Worm (Caenorhabditis elegans) whole organism, mixed stage, embryonic: ENCODE data around the gene gly-4.

ENCODE experiments used
- M03D4.4 ChIP-seq: sonication (generic microtip); optimal IDR thresholded peaks from 2 replicates; lab custom pipeline; 2017; ENCODE audit warnings: mild to moderate bottlenecking, missing genetic modification characterization, missing compliant biosample characterization
- bed-3 ChIP-seq: fragments of 200-800 bp; sonication (Bioruptor generic); optimal IDR thresholded peaks from 3 replicates; lab custom pipeline; 2018; ENCODE audit warnings: mild to moderate bottlenecking, missing genetic modification characterization, moderate library complexity, missing compliant biosample characterization
- blmp-1 ChIP-seq: fragments of 150-350 bp; optimal IDR thresholded peaks from 2 replicates; lab custom pipeline; 2014; ENCODE audit warnings: missing biosample characterization, missing genetic modification characterization
- ceh-43 ChIP-seq: fragments of 200-800 bp; sonication (Bioruptor generic); optimal IDR thresholded peaks from 2 replicates; lab custom pipeline; 2018; ENCODE audit warnings: mild to moderate bottlenecking, missing genetic modification characterization, moderate library complexity, missing compliant biosample characterization
- ceh-83 ChIP-seq: fragments of 200-800 bp; sonication (Bioruptor generic); optimal IDR thresholded peaks from 2 replicates; lab custom pipeline; 2018; ENCODE audit warnings: mild to moderate bottlenecking, missing genetic modification characterization, missing compliant biosample characterization
- cnd-1 ChIP-seq: fragments of 200-800 bp; sonication (Bioruptor generic); optimal IDR thresholded peaks from 2 replicates; lab custom pipeline; 2018; ENCODE audit warnings: mild to moderate bottlenecking, missing genetic modification characterization, missing compliant biosample characterization
- drap-1 ChIP-seq: fragments of 200-800 bp; sonication (Bioruptor generic); optimal IDR thresholded peaks from 3 replicates; lab custom pipeline; 2018; ENCODE audit warnings: mild to moderate bottlenecking, missing genetic modification characterization, missing compliant biosample characterization
- elt-1 ChIP-seq: sonication (generic microtip); optimal IDR thresholded peaks from 2 replicates; lab custom pipeline; 2017; ENCODE audit warnings: missing genetic modification characterization, mild to moderate bottlenecking, missing compliant biosample characterization, antibody characterized with exemption, moderate library complexity, borderline replicate concordance; ENCODE audit not compliant: insufficient read depth
- elt-3 ChIP-seq: fragments of 150-350 bp; optimal IDR thresholded peaks from 2 replicates; lab custom pipeline; 2014; ENCODE audit warnings: missing biosample characterization, missing genetic modification characterization
- ham-2 ChIP-seq: fragments of 200-800 bp; sonication (Bioruptor generic); optimal IDR thresholded peaks from 2 replicates; lab custom pipeline; 2018; ENCODE audit warnings: mild to moderate bottlenecking, missing genetic modification characterization, missing compliant biosample characterization
- hlh-1 ChIP-seq: fragments of 150-350 bp; optimal IDR thresholded peaks from 2 replicates; lab custom pipeline; 2014; ENCODE audit warnings: missing biosample characterization, missing genetic modification reagents, missing genetic modification characterization
- lin-13 ChIP-seq: fragments of 150-350 bp; optimal IDR thresholded peaks from 2 replicates; lab custom pipeline; 2014; ENCODE audit warnings: missing biosample characterization, missing genetic modification characterization
- lin-32 ChIP-seq: fragments of 200-800 bp; sonication (Bioruptor generic); optimal IDR thresholded peaks from 2 replicates; lab custom pipeline; 2018; ENCODE audit warnings: mild to moderate bottlenecking, missing genetic modification characterization, missing compliant biosample characterization
- lsy-2 ChIP-seq: fragments of 150-350 bp; optimal IDR thresholded peaks from 2 replicates; lab custom pipeline; 2014; ENCODE audit warnings: missing biosample characterization, missing genetic modification characterization
- mep-1 ChIP-seq: fragments of 150-350 bp; optimal IDR thresholded peaks from 2 replicates; lab custom pipeline; 2017; ENCODE audit warnings: missing biosample characterization, missing genetic modification reagents, missing genetic modification characterization, inconsistent platforms
- mls-2 ChIP-seq: sonication (generic microtip); optimal IDR thresholded peaks from 2 replicates; lab custom pipeline; 2016; ENCODE audit warnings: mild to moderate bottlenecking, missing genetic modification characterization, moderate library complexity, missing compliant biosample characterization
- nhr-12 ChIP-seq: fragments of 150-350 bp; optimal IDR thresholded peaks from 2 replicates; lab custom pipeline; 2014; ENCODE audit warnings: missing biosample characterization, missing genetic modification characterization
- nhr-2 ChIP-seq: fragments of 150-350 bp; optimal IDR thresholded peaks from 2 replicates; lab custom pipeline; 2014; ENCODE audit warnings: missing biosample characterization, missing genetic modification characterization
- nhr-237 ChIP-seq: fragments of 150-350 bp; optimal IDR thresholded peaks from 2 replicates; lab custom pipeline; 2014; ENCODE audit warnings: missing biosample characterization, missing genetic modification characterization
- nhr-28 ChIP-seq: fragments of 150-350 bp; optimal IDR thresholded peaks from 2 replicates; lab custom pipeline; 2014; ENCODE audit warnings: missing biosample characterization, missing genetic modification characterization
- nhr-76 ChIP-seq: sonication (generic microtip); optimal IDR thresholded peaks from 2 replicates; lab custom pipeline; 2017; ENCODE audit warnings: missing biosample characterization, missing genetic modification characterization
- pha-4 ChIP-seq: fragments of 150-350 bp; optimal IDR thresholded peaks from 2 replicates; lab custom pipeline; 2018; ENCODE audit warnings: missing biosample characterization, missing genetic modification reagents, missing genetic modification characterization
- sem-2 ChIP-seq: fragments of 200-800 bp; sonication (Bioruptor generic); optimal IDR thresholded peaks from 2 replicates; lab custom pipeline; 2018; ENCODE audit warnings: mild to moderate bottlenecking, missing genetic modification characterization, missing compliant biosample characterization
- snpc-4 ChIP-seq: fragments of 150-350 bp; optimal IDR thresholded peaks from 2 replicates; lab custom pipeline; 2014; ENCODE audit warnings: missing biosample characterization, missing genetic modification characterization
- sptf-1 ChIP-seq: sonication (generic microtip); optimal IDR thresholded peaks from 2 replicates; lab custom pipeline; 2017; ENCODE audit warnings: mild to moderate bottlenecking, missing genetic modification characterization, moderate library complexity, missing compliant biosample characterization
- tbx-8 ChIP-seq: fragments of 200-800 bp; sonication (Bioruptor generic); optimal IDR thresholded peaks from 2 replicates; lab custom pipeline; 2018; ENCODE audit warnings: mild to moderate bottlenecking, missing genetic modification characterization, moderate library complexity, missing compliant biosample characterization
- unc-39 ChIP-seq: fragments of 150-350 bp; optimal IDR thresholded peaks from 2 replicates; lab custom pipeline; 2014; ENCODE audit warnings: missing biosample characterization, missing genetic modification characterization
- unc-62 ChIP-seq: fragments of 150-350 bp; optimal IDR thresholded peaks from 2 replicates; lab custom pipeline; 2014; ENCODE audit warnings: missing biosample characterization, missing genetic modification reagents, missing genetic modification characterization
- ztf-11 ChIP-seq: fragments of 150-350 bp; optimal IDR thresholded peaks from 2 replicates; lab custom pipeline; 2014; ENCODE audit warnings: missing biosample characterization, missing genetic modification characterization

Gene gly-4

ce11 chrV:19895250-19895649 lies at the start of gene gly-4:
TSS of gene gly-4 (minus strand) at chrV:19895350.
- no peak for TF ChIP-seq nhr-237
- no peak for TF ChIP-seq M03D4.4 (tag; lab: Kevin White, UChicago)
- no peak for TF ChIP-seq ceh-43 (GFP tag; lab: Kevin White, UChicago)
- TF ChIP-seq nhr-76, result no peak
- TF ChIP-seq blmp-1 (tag; lab: Kevin White, UChicago), result no peak
- TF ChIP-seq sem-2 (GFP tag; lab: Kevin White, UChicago), result no peak
- no peak for TF ChIP-seq sptf-1 (tag; lab: Kevin White, UChicago)
- TF ChIP-seq mls-2 (tag; lab: Kevin White, UChicago), result no peak
- no peak for TF ChIP-seq ham-2 (GFP tag; lab: Kevin White, UChicago)
- no peak for TF ChIP-seq lin-32 (GFP tag; lab: Kevin White, UChicago)
- TF ChIP-seq lsy-2, result no peak
- TF ChIP-seq bed-3 (GFP tag; lab: Kevin White, UChicago), result no peak
- TF ChIP-seq unc-62 (GFP tag; lab: Kevin White, UChicago), result no peak
- no peak for TF ChIP-seq snpc-4
- no peak for TF ChIP-seq ceh-83 (GFP tag; lab: Kevin White, UChicago)
- no peak for TF ChIP-seq drap-1 (GFP tag; lab: Kevin White, UChicago)
- TF ChIP-seq, all 35 proteins: peak for 0

- TF ChIP-seq blmp-1 (tag; lab: Kevin White, UChicago), result no peak
- TF ChIP-seq lin-13 (tag; lab: Kevin White, UChicago), result no peak
- no peak for TF ChIP-seq mls-2 (tag; lab: Kevin White, UChicago)
- no peak for TF ChIP-seq unc-62 (GFP tag; lab: Kevin White, UChicago)
- TF ChIP-seq tbx-8, result no peak
- no peak for TF ChIP-seq nhr-2 (tag; lab: Kevin White, UChicago)
- TF ChIP-seq, all 35 proteins: peak for 0
Measured at ce11 chrV:19936945-19937344, 41.8 kb upstream of the gly-4 start.

- no peak for TF ChIP-seq elt-1 (tag; lab: Kevin White, UChicago)
Measured at ce11 chrV:19934223-19934622, 39.1 kb upstream of the gly-4 start, which contains the start of gene algn-7. TSS of gene algn-7 (minus strand) at chrV:19934323.

ce11 chrV:19923924-19924323 lies 28.8 kb upstream of the gly-4 start, which contains the start of gene skr-4:
TSS of gene skr-4 (plus strand) at chrV:19924224.
- TF ChIP-seq lsy-2 (no peak), elt-3 (no peak), lin-13 (tag; lab: Kevin White, UChicago) (no peak), pha-4 (no peak), ztf-11 (no peak), sptf-1 (tag; lab: Kevin White, UChicago) (no peak), snpc-4 (no peak), nhr-237 (no peak)

ce11 chrV:19922613-19923012 lies 27.5 kb upstream of the gly-4 start, which contains the start of gene Y60A3A.16:
TSS of gene Y60A3A.16 (minus strand) at chrV:19922713.
- TF ChIP-seq unc-62 (GFP tag; lab: Kevin White, UChicago) (no peak), pha-4 (no peak), elt-3 (no peak), blmp-1 (tag; lab: Kevin White, UChicago) (no peak), hlh-1 (tag; lab: Kevin White, UChicago) (no peak), lsy-2 (no peak), ceh-83 (GFP tag; lab: Kevin White, UChicago) (no peak), nhr-12 (tag; lab: Kevin White, UChicago) (no peak), unc-39 (tag; lab: Kevin White, UChicago) (no peak), nhr-237 (no peak), ceh-43 (GFP tag; lab: Kevin White, UChicago) (no peak), mep-1 (tag; lab: Kevin White, UChicago) (no peak), M03D4.4 (tag; lab: Kevin White, UChicago) (no peak), sptf-1 (tag; lab: Kevin White, UChicago) (no peak), ztf-11 (no peak), drap-1 (GFP tag; lab: Kevin White, UChicago) (no peak), sem-2 (GFP tag; lab: Kevin White, UChicago) (no peak), lin-32 (GFP tag; lab: Kevin White, UChicago) (no peak), snpc-4 (no peak), tbx-8 (no peak)

- TF ChIP-seq tbx-8 (no peak), ceh-43 (GFP tag; lab: Kevin White, UChicago) (no peak), nhr-28 (tag; lab: Kevin White, UChicago) (no peak), cnd-1 (tag; lab: Kevin White, UChicago) (no peak), unc-62 (GFP tag; lab: Kevin White, UChicago) (no peak), lsy-2 (no peak), hlh-1 (tag; lab: Kevin White, UChicago) (no peak), ceh-83 (GFP tag; lab: Kevin White, UChicago) (no peak), ztf-11 (no peak), mls-2 (tag; lab: Kevin White, UChicago) (no peak), nhr-76 (no peak)
Measured at ce11 chrV:19915973-19916605, 20.9 kb upstream of the gly-4 start, which contains the start of the genes chk-2 and Y60A3A.19. TSS of gene chk-2 (minus strand) at chrV:19916023. TSS of gene Y60A3A.19 (plus strand) at chrV:19916555.
